Fruit fly (Drosophila melanogaster) whole organism, adult: Measurements from ENCODE around the gene Rlip.

Experiments used
- CG11617 ChIP-seq: fragments of 200-800 bp; sonication (Bioruptor generic); optimal IDR thresholded peaks from 2 replicates; lab custom pipeline; 2017; ENCODE audit warnings: mild to moderate bottlenecking, missing biosample characterization, missing genetic modification reagents, missing genetic modification characterization
- CG12768 ChIP-seq: fragments of 200-800 bp; sonication (Bioruptor generic); optimal IDR thresholded peaks from 2 replicates; lab custom pipeline; 2017; ENCODE audit warnings: missing biosample characterization, missing genetic modification characterization, mild to moderate bottlenecking, moderate library complexity, missing genetic modification reagents
- CG14711 ChIP-seq: fragments of 200-800 bp; sonication (Bioruptor generic); optimal IDR thresholded peaks from 2 replicates; lab custom pipeline; 2018; ENCODE audit warnings: missing biosample characterization, mild to moderate bottlenecking, missing genetic modification characterization, moderate library complexity
- CG1620 ChIP-seq: fragments of 200-800 bp; sonication (Bioruptor generic); optimal IDR thresholded peaks from 2 replicates; lab custom pipeline; 2016; ENCODE audit warnings: missing biosample characterization, missing genetic modification characterization
- CG33017 ChIP-seq: fragments of 200-800 bp; sonication (Bioruptor generic); optimal IDR thresholded peaks from 2 replicates; lab custom pipeline; 2018; ENCODE audit warnings: missing biosample characterization, mild to moderate bottlenecking, missing genetic modification characterization, moderate library complexity
- CG5204 ChIP-seq: fragments of 200-800 bp; sonication (Bioruptor generic); optimal IDR thresholded peaks from 2 replicates; lab custom pipeline; 2016; ENCODE audit warnings: missing biosample characterization, missing genetic modification characterization
- CG7045 ChIP-seq: fragments of 200-800 bp; sonication (Bioruptor generic); optimal IDR thresholded peaks from 2 replicates; lab custom pipeline; 2017; ENCODE audit warnings: missing biosample characterization, mild to moderate bottlenecking, missing genetic modification characterization
- CG7101 ChIP-seq: fragments of 200-800 bp; sonication (Bioruptor generic); optimal IDR thresholded peaks from 2 replicates; lab custom pipeline; 2018; ENCODE audit warnings: missing biosample characterization, mild to moderate bottlenecking, missing genetic modification characterization, moderate library complexity
- Clk ChIP-seq: fragments of 200-800 bp; sonication (Bioruptor generic); optimal IDR thresholded peaks from 2 replicates; lab custom pipeline; 2017; ENCODE audit warnings: missing biosample characterization, missing genetic modification characterization
- Crg-1 ChIP-seq: fragments of 200-800 bp; sonication (Bioruptor generic); optimal IDR thresholded peaks from 2 replicates; lab custom pipeline; 2016; ENCODE audit warnings: missing biosample characterization, missing genetic modification characterization
- Hr96 ChIP-seq: fragments of 200-800 bp; sonication (Bioruptor generic); optimal IDR thresholded peaks from 2 replicates; lab custom pipeline; 2016; ENCODE audit warnings: missing biosample characterization, missing genetic modification characterization
- Mnt ChIP-seq: fragments of 200-800 bp; sonication (Bioruptor generic); optimal IDR thresholded peaks from 2 replicates; lab custom pipeline; 2016; ENCODE audit warnings: missing biosample characterization, mild to moderate bottlenecking, missing genetic modification characterization
- bab1 ChIP-seq: fragments of 200-800 bp; sonication (Bioruptor generic); optimal IDR thresholded peaks from 3 replicates; lab custom pipeline; 2019; ENCODE audit warnings: missing biosample characterization, mild to moderate bottlenecking, missing genetic modification characterization, moderate library complexity
- cic ChIP-seq: fragments of 200-800 bp; sonication (Bioruptor generic); optimal IDR thresholded peaks from 2 replicates; lab custom pipeline; 2017; ENCODE audit warnings: missing biosample characterization, mild to moderate bottlenecking, missing genetic modification characterization, moderate library complexity
- cnc ChIP-seq, 2 experiments: fragments of >200 bp; optimal IDR thresholded peaks; 2 replicates each; lab custom pipeline; 2017
- kay ChIP-seq: fragments of 200-800 bp; sonication (Bioruptor generic); peaks from one replicate; lab custom pipeline; 2016; ENCODE audit warnings: missing biosample characterization, missing genetic modification characterization, borderline replicate concordance
- ovo ChIP-seq: fragments of 200-800 bp; sonication (Bioruptor generic); optimal IDR thresholded peaks from 2 replicates; lab custom pipeline; 2016; ENCODE audit warnings: missing biosample characterization, missing genetic modification characterization
- pad ChIP-seq: fragments of 200-800 bp; sonication (Bioruptor generic); optimal IDR thresholded peaks from 3 replicates; lab custom pipeline; 2017; ENCODE audit warnings: missing biosample characterization, missing genetic modification characterization, mild to moderate bottlenecking, moderate library complexity, missing genetic modification reagents
- tj ChIP-seq: fragments of 200-800 bp; sonication (Bioruptor generic); optimal IDR thresholded peaks from 3 replicates; lab custom pipeline; 2017; ENCODE audit warnings: missing biosample characterization, mild to moderate bottlenecking, missing genetic modification characterization, moderate library complexity
- toe ChIP-seq: fragments of 200-800 bp; sonication (Bioruptor generic); optimal IDR thresholded peaks from 2 replicates; lab custom pipeline; 2016; ENCODE audit warnings: missing biosample characterization, missing genetic modification characterization

Rlip gene

dm6 chr3R:20998319-20998718 is 19.2 kb upstream of the Rlip start:
- no peak for TF ChIP-seq Crg-1
- no peak for TF ChIP-seq cic
- no peak for TF ChIP-seq Mnt (GFP tag; lab: Kevin White, UChicago)
- no peak for TF ChIP-seq CG12768 (GFP tag; lab: Kevin White, UChicago)

- TF ChIP-seq CG33017 (tag; lab: Kevin White, UChicago) (no peak), toe (GFP tag; lab: Kevin White, UChicago) (no peak), CG5204 (GFP tag; lab: Kevin White, UChicago) (no peak), cic (peak; percentile 17), kay (GFP tag; lab: Kevin White, UChicago) (peak; percentile 78), cnc (optimal IDR thresholded peaks at IDR 0.05; lab: Kevin White, UChicago) (no peak), CG14711 (tag; lab: Kevin White, UChicago) (no peak), ovo (no peak), CG11617 (GFP tag; lab: Kevin White, UChicago) (peak; percentile 2), Crg-1 (peak; percentile 4)
Measured at dm6 chr3R:21001123-21001522, 16.4 kb upstream of the Rlip start.

- TF ChIP-seq kay (GFP tag; lab: Kevin White, UChicago) (no peak), CG1620 (GFP tag; lab: Kevin White, UChicago) (no peak), bab1 (GFP tag; lab: Kevin White, UChicago) (no peak), pad (GFP tag; lab: Kevin White, UChicago) (no peak), CG11617 (GFP tag; lab: Kevin White, UChicago) (no peak), toe (GFP tag; lab: Kevin White, UChicago) (no peak), CG12768 (GFP tag; lab: Kevin White, UChicago) (no peak), CG5204 (GFP tag; lab: Kevin White, UChicago) (no peak), CG14711 (tag; lab: Kevin White, UChicago) (no peak), cnc (optimal IDR thresholded peaks at IDR 0.05; lab: Kevin White, UChicago) (no peak), tj (GFP tag; lab: Kevin White, UChicago) (no peak)
Measured at dm6 chr3R:21006967-21007366, 10.5 kb upstream of the Rlip start, which contains the start of gene Alp5. Alp5 (minus strand) TSS chr3R:21006990.

dm6 chr3R:21013780-21014179 is 3.7 kb upstream of the Rlip start:
- TF ChIP-seq Mnt (GFP tag; lab: Kevin White, UChicago) (no peak), Hr96 (no peak), pad (GFP tag; lab: Kevin White, UChicago) (no peak), CG5204 (GFP tag; lab: Kevin White, UChicago) (no peak)

DNA sequence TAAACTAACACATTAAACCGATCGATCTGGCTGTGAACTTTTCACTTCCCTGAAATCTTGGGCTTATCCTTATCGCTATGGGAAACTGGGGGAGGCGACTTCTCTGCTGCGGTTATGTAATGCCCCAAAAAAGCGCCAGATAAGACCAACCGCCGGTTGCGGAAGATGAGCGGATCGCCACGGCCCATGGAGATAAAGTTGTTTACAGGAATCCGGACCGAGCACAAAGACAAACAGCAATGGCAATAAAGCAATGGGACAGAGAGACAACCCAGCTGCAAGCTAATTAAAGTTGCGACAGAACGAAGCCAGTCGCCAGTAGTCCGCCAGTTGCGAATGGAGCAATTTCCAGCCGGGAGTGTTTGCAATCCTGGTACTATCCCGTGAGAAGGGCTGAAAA is 1.8 kb upstream of the Rlip start, which contains the start of gene CG5697:
TSS of gene CG5697 (plus strand) at position 314 of the 400 bp plus-strand sequence.
- TF ChIP-seq cic (peak; percentile 79), Mnt (GFP tag; lab: Kevin White, UChicago) (peak; percentile 49), CG1620 (GFP tag; lab: Kevin White, UChicago) (peak; percentile 0), kay (GFP tag; lab: Kevin White, UChicago) (peak; percentile 86), CG7101 (tag; lab: Kevin White, UChicago) (no peak), CG11617 (GFP tag; lab: Kevin White, UChicago) (peak; percentile 28), CG12768 (GFP tag; lab: Kevin White, UChicago) (peak; percentile 35), CG33017 (tag; lab: Kevin White, UChicago) (no peak), Crg-1 (no peak), tj (GFP tag; lab: Kevin White, UChicago) (no peak), CG7045 (peak; percentile 7), ovo (peak; percentile 17), Hr96 (no peak), Clk (GFP tag; lab: Kevin White, UChicago) (no peak)

dm6 chr3R:21019073-21019472 is 1.6 kb downstream of the Rlip start:
- TF ChIP-seq CG11617 (GFP tag; lab: Kevin White, UChicago) (peak; percentile 28), toe (GFP tag; lab: Kevin White, UChicago) (no peak), CG7101 (tag; lab: Kevin White, UChicago) (peak; percentile 19), kay (GFP tag; lab: Kevin White, UChicago) (peak; percentile 82), CG33017 (tag; lab: Kevin White, UChicago) (peak; percentile 38), cic (peak; percentile 41)

DNA sequence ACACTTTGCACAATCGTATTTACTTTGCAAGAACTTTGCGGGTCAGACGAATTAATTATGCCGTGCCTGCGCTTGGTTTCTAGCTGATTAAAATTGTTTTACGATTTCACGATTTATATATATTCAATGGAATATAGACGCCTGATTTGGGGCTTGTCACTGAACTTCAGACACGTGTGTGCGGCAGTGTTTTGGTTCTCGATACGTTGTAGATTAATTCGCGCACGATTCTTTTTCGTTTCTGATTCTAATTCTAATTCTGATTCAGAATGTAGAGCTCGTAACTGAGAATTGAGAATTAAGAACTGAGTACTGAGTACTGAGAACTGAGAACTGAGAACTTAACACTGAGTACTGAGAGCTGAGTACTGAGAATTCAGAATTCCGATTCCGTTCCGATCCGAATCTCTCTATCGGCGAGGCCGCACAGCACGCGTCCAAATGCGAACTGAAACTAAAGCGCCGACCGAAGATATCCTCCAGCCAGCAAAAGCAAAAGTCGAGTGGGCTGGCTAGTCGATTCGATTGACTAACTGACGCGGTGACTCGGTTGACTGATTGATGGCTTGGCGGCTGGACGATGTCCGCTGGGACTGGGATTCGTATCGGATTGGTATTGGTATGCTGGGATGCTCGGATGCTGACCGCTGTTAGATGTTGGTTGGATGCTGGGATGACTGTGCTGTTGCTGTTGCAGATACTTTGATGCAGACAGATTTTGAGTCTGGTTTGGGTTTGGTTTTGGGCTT is 5.5 kb downstream of the Rlip start:
- no peak for TF ChIP-seq pad (GFP tag; lab: Kevin White, UChicago)
- TF ChIP-seq ovo, result no peak
- no peak for TF ChIP-seq CG14711 (tag; lab: Kevin White, UChicago)
- no peak for TF ChIP-seq bab1 (GFP tag; lab: Kevin White, UChicago)
- TF ChIP-seq Crg-1, result no peak
- TF ChIP-seq cic, result peak; percentile 29
- TF ChIP-seq cnc (optimal IDR thresholded peaks at IDR 0.05; lab: Kevin White, UChicago), result no peak
- no peak for TF ChIP-seq CG7045
